Fruit fly (Drosophila melanogaster) whole organism, prepupa: ENCODE data around the gene app.
A peak's percentile ranks its signal among the peaks of the same experiment; 100 is the strongest.

Experiments
- Blimp-1 ChIP-seq: fragments of 200-800 bp; sonication (Bioruptor generic); optimal IDR thresholded peaks from 3 replicates; lab custom pipeline; 2017; ENCODE audit warnings: missing biosample characterization, missing genetic modification characterization, mild to moderate bottlenecking, moderate library complexity, missing genetic modification reagents
- CG10669 ChIP-seq: fragments of 200-800 bp; sonication (Bioruptor generic); optimal IDR thresholded peaks from 3 replicates; lab custom pipeline; 2018; ENCODE audit warnings: missing biosample characterization, mild to moderate bottlenecking, missing genetic modification characterization, moderate library complexity
- CG11294 ChIP-seq: fragments of 200-800 bp; sonication (Bioruptor generic); IDR thresholded peaks from 2 replicates; pipeline ENCODE4 v1.3.6; 2022; ENCODE audit warnings: missing biosample characterization, missing genetic modification characterization
- CG11762 ChIP-seq: fragments of 200-800 bp; sonication (Bioruptor generic); optimal IDR thresholded peaks from 3 replicates; lab custom pipeline; 2016; ENCODE audit warnings: missing biosample characterization, missing genetic modification characterization; ENCODE audit not compliant: insufficient read depth
- CG11902 ChIP-seq: fragments of 200-800 bp; sonication (Bioruptor generic); optimal IDR thresholded peaks from 3 replicates; lab custom pipeline; 2016; ENCODE audit warnings: missing biosample characterization, missing genetic modification characterization
- CG15336 ChIP-seq: fragments of 200-800 bp; sonication (Bioruptor generic); IDR thresholded peaks from 2 replicates; pipeline ENCODE4 v1.3.6; 2022; ENCODE audit warnings: missing biosample characterization, missing genetic modification characterization
- CG1621 ChIP-seq: fragments of 200-800 bp; sonication (Bioruptor generic); optimal IDR thresholded peaks from 3 replicates; lab custom pipeline; 2018; ENCODE audit warnings: missing biosample characterization, mild to moderate bottlenecking, missing genetic modification characterization
- CG16779 ChIP-seq: fragments of 200-800 bp; sonication (Bioruptor generic); optimal IDR thresholded peaks from 3 replicates; lab custom pipeline; 2017; ENCODE audit warnings: missing biosample characterization, mild to moderate bottlenecking, missing genetic modification characterization
- CG3032 ChIP-seq: fragments of 200-800 bp; optimal IDR thresholded peaks from 2 replicates; lab custom pipeline; 2019; ENCODE audit warnings: missing biosample characterization, mild to moderate bottlenecking, missing genetic modification characterization, moderate library complexity
- CG32006 ChIP-seq: fragments of 200-800 bp; sonication (Bioruptor generic); optimal IDR thresholded peaks from 3 replicates; lab custom pipeline; 2017; ENCODE audit warnings: missing biosample characterization, mild to moderate bottlenecking, missing genetic modification characterization
- CG34406 ChIP-seq: fragments of 200-800 bp; sonication (Bioruptor generic); optimal IDR thresholded peaks from 3 replicates; lab custom pipeline; 2016; ENCODE audit warnings: missing biosample characterization, missing genetic modification characterization
- CG3919 ChIP-seq: fragments of 200-800 bp; sonication (Bioruptor generic); optimal IDR thresholded peaks from 3 replicates; lab custom pipeline; 2016; ENCODE audit warnings: missing biosample characterization, missing genetic modification characterization
- CG4318 ChIP-seq: fragments of 200-800 bp; sonication (Bioruptor generic); optimal IDR thresholded peaks from 3 replicates; lab custom pipeline; 2017; ENCODE audit warnings: missing biosample characterization, mild to moderate bottlenecking, missing genetic modification characterization
- CG6276 ChIP-seq: fragments of 200-800 bp; sonication (Bioruptor generic); optimal IDR thresholded peaks from 2 replicates; lab custom pipeline; 2017; ENCODE audit warnings: missing biosample characterization, mild to moderate bottlenecking, missing genetic modification characterization
- CG6792 ChIP-seq: fragments of 200-800 bp; sonication (Bioruptor generic); optimal IDR thresholded peaks from 3 replicates; lab custom pipeline; 2016; ENCODE audit warnings: missing biosample characterization, missing genetic modification characterization
- CG6808 ChIP-seq: fragments of 200-800 bp; sonication (Bioruptor generic); optimal IDR thresholded peaks from 3 replicates; lab custom pipeline; 2017; ENCODE audit warnings: missing biosample characterization, missing genetic modification characterization, mild to moderate bottlenecking, moderate library complexity, missing genetic modification reagents
- CG7368 ChIP-seq: fragments of 200-800 bp; sonication (Bioruptor generic); optimal IDR thresholded peaks from 3 replicates; lab custom pipeline; 2016; ENCODE audit warnings: missing biosample characterization, missing genetic modification characterization
- CG8119 ChIP-seq: fragments of 200-800 bp; sonication (Bioruptor generic); IDR thresholded peaks from 3 replicates; pipeline ENCODE4 v1.3.6; 2022; ENCODE audit warnings: missing biosample characterization, missing genetic modification characterization
- CG8319 ChIP-seq: fragments of 200-800 bp; sonication (Bioruptor generic); optimal IDR thresholded peaks from 3 replicates; lab custom pipeline; 2016; ENCODE audit warnings: missing biosample characterization, missing genetic modification characterization
- CG8632 ChIP-seq: fragments of 200-800 bp; sonication (Bioruptor generic); optimal IDR thresholded peaks from 3 replicates; lab custom pipeline; 2016; ENCODE audit warnings: missing biosample characterization, missing genetic modification characterization
- Eip75B ChIP-seq: fragments of 200-800 bp; sonication (Bioruptor generic); optimal IDR thresholded peaks from 3 replicates; lab custom pipeline; 2016; ENCODE audit warnings: missing biosample characterization, missing genetic modification characterization
- Eip78C ChIP-seq: fragments of 200-800 bp; sonication (Bioruptor generic); peaks from one replicate; lab custom pipeline; 2016; ENCODE audit warnings: missing biosample characterization, missing genetic modification characterization
- Eip93F ChIP-seq: fragments of 200-800 bp; sonication (Bioruptor generic); optimal IDR thresholded peaks from 2 replicates; lab custom pipeline; 2016; ENCODE audit warnings: missing biosample characterization, mild to moderate bottlenecking, missing genetic modification characterization
- Ets96B ChIP-seq: fragments of 200-800 bp; optimal IDR thresholded peaks from 2 replicates; lab custom pipeline; 2019; ENCODE audit warnings: missing biosample characterization, mild to moderate bottlenecking, missing genetic modification characterization, moderate library complexity
- Gug ChIP-seq: fragments of 200-800 bp; sonication (Bioruptor generic); IDR thresholded peaks from 2 replicates; pipeline ENCODE4 v1.3.6; 2022; ENCODE audit warnings: missing biosample characterization, missing genetic modification characterization
- Hr38 ChIP-seq: sonication (Bioruptor generic); optimal IDR thresholded peaks from 2 replicates; lab custom pipeline; 2016; ENCODE audit warnings: missing biosample characterization, missing genetic modification characterization
- Hr39 ChIP-seq: fragments of 200-800 bp; sonication (Bioruptor generic); optimal IDR thresholded peaks from 2 replicates; lab custom pipeline; 2016; ENCODE audit warnings: missing biosample characterization, missing genetic modification characterization
- Lpt ChIP-seq: fragments of 200-800 bp; sonication (Bioruptor generic); optimal IDR thresholded peaks from 3 replicates; lab custom pipeline; 2016; ENCODE audit warnings: missing biosample characterization, missing genetic modification characterization
- Met ChIP-seq: fragments of 200-800 bp; sonication (Bioruptor generic); optimal IDR thresholded peaks from 3 replicates; lab custom pipeline; 2016; ENCODE audit warnings: missing biosample characterization, missing genetic modification characterization
- OdsH ChIP-seq: fragments of 200-800 bp; sonication (Bioruptor generic); optimal IDR thresholded peaks from 3 replicates; lab custom pipeline; 2016; ENCODE audit warnings: missing biosample characterization, missing genetic modification characterization
- Smox ChIP-seq: fragments of 200-800 bp; sonication (Bioruptor generic); optimal IDR thresholded peaks from 3 replicates; lab custom pipeline; 2016; ENCODE audit warnings: missing biosample characterization, missing genetic modification characterization
- Sox102F ChIP-seq: fragments of 200-800 bp; sonication (Bioruptor generic); optimal IDR thresholded peaks from 2 replicates; lab custom pipeline; 2016; ENCODE audit warnings: missing biosample characterization, mild to moderate bottlenecking, missing genetic modification characterization
- Sox15 ChIP-seq: fragments of 200-800 bp; sonication (Bioruptor generic); optimal IDR thresholded peaks from 3 replicates; lab custom pipeline; 2016; ENCODE audit warnings: missing biosample characterization, missing genetic modification characterization
- achi ChIP-seq: fragments of 200-800 bp; sonication (Bioruptor generic); optimal IDR thresholded peaks from 3 replicates; lab custom pipeline; 2016; ENCODE audit warnings: missing biosample characterization, missing genetic modification characterization
- dac ChIP-seq: fragments of 200-800 bp; sonication (Bioruptor generic); optimal IDR thresholded peaks from 2 replicates; lab custom pipeline; 2017; ENCODE audit warnings: missing biosample characterization, mild to moderate bottlenecking, missing genetic modification characterization
- dsx ChIP-seq: fragments of 200-800 bp; optimal IDR thresholded peaks from 3 replicates; lab custom pipeline; 2019; ENCODE audit warnings: missing biosample characterization, mild to moderate bottlenecking, missing genetic modification characterization, moderate library complexity; ENCODE audit not compliant: poor library complexity, severe bottlenecking
- eg ChIP-seq: fragments of 200-800 bp; sonication (Bioruptor generic); IDR thresholded peaks from 3 replicates; pipeline ENCODE4 v1.3.6; 2022; ENCODE audit warnings: missing biosample characterization, missing genetic modification characterization
- esn ChIP-seq: fragments of 200-800 bp; sonication (Bioruptor generic); optimal IDR thresholded peaks from 2 replicates; lab custom pipeline; 2016; ENCODE audit warnings: missing biosample characterization, mild to moderate bottlenecking, missing genetic modification characterization, moderate library complexity
- fd59A ChIP-seq: fragments of 200-800 bp; sonication (Bioruptor generic); optimal IDR thresholded peaks from 2 replicates; lab custom pipeline; 2017; ENCODE audit warnings: missing biosample characterization, mild to moderate bottlenecking, missing genetic modification characterization, missing genetic modification reagents
- fd85E ChIP-seq: fragments of 200-800 bp; sonication (Bioruptor generic); optimal IDR thresholded peaks from 3 replicates; lab custom pipeline; 2016; ENCODE audit warnings: missing biosample characterization, missing genetic modification characterization
- fkh ChIP-seq: fragments of 200-800 bp; sonication (Bioruptor generic); optimal IDR thresholded peaks from 3 replicates; lab custom pipeline; 2017; ENCODE audit warnings: missing biosample characterization, mild to moderate bottlenecking, missing genetic modification characterization, moderate library complexity
- lz ChIP-seq: fragments of 200-800 bp; sonication (Bioruptor generic); optimal IDR thresholded peaks from 3 replicates; lab custom pipeline; 2016; ENCODE audit warnings: missing biosample characterization, missing genetic modification characterization
- net ChIP-seq: fragments of 200-800 bp; sonication (Bioruptor generic); optimal IDR thresholded peaks from 3 replicates; lab custom pipeline; 2016; ENCODE audit warnings: missing biosample characterization, missing genetic modification characterization
- pdm3 ChIP-seq: fragments of 200-800 bp; sonication (Bioruptor generic); optimal IDR thresholded peaks from 3 replicates; lab custom pipeline; 2016; ENCODE audit warnings: missing biosample characterization, missing genetic modification characterization
- spab ChIP-seq: fragments of 200-800 bp; sonication (Bioruptor generic); optimal IDR thresholded peaks from 2 replicates; lab custom pipeline; 2017; ENCODE audit warnings: missing biosample characterization, mild to moderate bottlenecking, missing genetic modification characterization, missing genetic modification reagents
- ss ChIP-seq, 2 experiments: fragments of 200-800 bp; sonication (Bioruptor generic); optimal IDR thresholded peaks; 2 replicates in 1 of 2; 3 replicates in 1 of 2; lab custom pipeline; 2017 to 2018; ENCODE audit warnings: mild to moderate bottlenecking in 2 of 2, missing biosample characterization in 2 of 2, missing genetic modification characterization in 2 of 2, moderate library complexity in 1 of 2
- svp ChIP-seq: fragments of 200-800 bp; sonication (Bioruptor generic); peaks from one replicate; lab custom pipeline; 2016; ENCODE audit warnings: missing biosample characterization, missing genetic modification characterization
- vri ChIP-seq: fragments of 200-800 bp; sonication (Bioruptor generic); optimal IDR thresholded peaks from 3 replicates; lab custom pipeline; 2016; ENCODE audit warnings: missing biosample characterization, mild to moderate bottlenecking, missing genetic modification characterization

Gene app

dm6 chr3L:12277880-12278287 lies 11.2 kb upstream of the app start:
- TF ChIP-seq esn (GFP tag; lab: Kevin White, UChicago) (no peak), Met (GFP tag; lab: Kevin White, UChicago) (no peak), dac (GFP tag; lab: Kevin White, UChicago) (no peak)

dm6 chr3L:12277054-12277879 lies 10.6 kb upstream of the app start, which contains the start of the genes Sms and INPP5E:
Gene Sms (minus strand): TSS chr3L:12277251.
Gene INPP5E (plus strand): TSS chr3L:12277655.
- TF ChIP-seq Ets96B (tag; lab: Kevin White, UChicago) (no peak), CG6808 (GFP tag; lab: Kevin White, UChicago) (no peak), net (GFP tag; lab: Kevin White, UChicago) (no peak), CG6276 (GFP tag; lab: Kevin White, UChicago) (no peak), fd85E (no peak), Eip75B (GFP tag; lab: Kevin White, UChicago) (no peak), pdm3 (GFP tag; lab: Kevin White, UChicago) (peak; percentile 52), CG15336 (GFP tag; lab: Robert Waterston, UW) (no peak), esn (GFP tag; lab: Kevin White, UChicago) (peak; percentile 52), CG3919 (GFP tag; lab: Kevin White, UChicago) (peak; percentile 29), dsx (GFP tag; lab: Kevin White, UChicago) (no peak), Sox15 (GFP tag; lab: Kevin White, UChicago) (peak; percentile 29), CG8632 (GFP tag; lab: Kevin White, UChicago) (peak; percentile 35), CG7368 (GFP tag; lab: Kevin White, UChicago) (no peak), Hr38 (GFP tag; lab: Kevin White, UChicago) (no peak), Lpt (GFP tag; lab: Kevin White, UChicago) (no peak), CG6792 (GFP tag; lab: Kevin White, UChicago) (no peak), spab (GFP tag; lab: Kevin White, UChicago) (no peak), CG8119 (GFP tag; lab: Robert Waterston, UW) (no peak), fd59A (GFP tag; lab: Kevin White, UChicago) (no peak), CG34406 (GFP tag; lab: Kevin White, UChicago) (peak; percentile 56), CG11294 (no peak; the same call in 1 of the 2 replicates), CG32006 (peak; percentile 46), ss (GFP tag; optimal IDR thresholded peaks at IDR 0.05; lab: Kevin White, UChicago) (peak in 1 of 2 experiments; percentile 28), Smox (GFP tag; lab: Kevin White, UChicago) (peak; percentile 25), Gug (no peak), eg (GFP tag; lab: Robert Waterston, UW) (peak; percentile 32; the same call in 1 of the 3 replicates), CG11762 (no peak), Eip78C (GFP tag; lab: Kevin White, UChicago) (peak; percentile 61), CG4318 (GFP tag; lab: Kevin White, UChicago) (no peak), Sox102F (GFP tag; lab: Kevin White, UChicago) (no peak), lz (peak; percentile 4), dac (GFP tag; lab: Kevin White, UChicago) (peak; percentile 10), Blimp-1 (GFP tag; lab: Kevin White, UChicago) (no peak), achi (GFP tag; lab: Kevin White, UChicago) (peak; percentile 54), CG8319 (GFP tag; lab: Kevin White, UChicago) (no peak), fkh (GFP tag; lab: Kevin White, UChicago) (no peak), CG3032 (tag; lab: Kevin White, UChicago) (peak; percentile 50), CG1621 (tag; lab: Kevin White, UChicago) (no peak), svp (GFP tag; lab: Kevin White, UChicago) (peak; percentile 68), Hr39 (GFP tag; lab: Kevin White, UChicago) (peak; percentile 34), Eip93F (GFP tag; lab: Kevin White, UChicago) (no peak), vri (no peak), Met (GFP tag; lab: Kevin White, UChicago) (peak; percentile 25), OdsH (GFP tag; lab: Kevin White, UChicago) (peak; percentile 52), CG11902 (peak; percentile 42), CG10669 (GFP tag; lab: Kevin White, UChicago) (peak; percentile 4), CG16779 (no peak)
